Fruit fly (Drosophila melanogaster) whole organism, embryonic: ENCODE results near the gene CCT3.

Experiments used
- Atf3 ChIP-seq: fragments of 200-800 bp; sonication (Bioruptor generic); optimal IDR thresholded peaks from 3 replicates; lab custom pipeline; 2016; ENCODE audit warnings: missing biosample characterization, missing genetic modification characterization
- BtbVII ChIP-seq: fragments of 200-800 bp; sonication (Bioruptor generic); optimal IDR thresholded peaks from 3 replicates; lab custom pipeline; 2017; ENCODE audit warnings: missing biosample characterization, mild to moderate bottlenecking, missing genetic modification characterization
- CG10267 ChIP-seq: fragments of 200-800 bp; sonication (Bioruptor generic); optimal IDR thresholded peaks from 2 replicates; lab custom pipeline; 2018; ENCODE audit warnings: missing biosample characterization, mild to moderate bottlenecking, missing genetic modification characterization, moderate library complexity
- CG10543 ChIP-seq: fragments of 200-800 bp; sonication (Bioruptor generic); optimal IDR thresholded peaks from 3 replicates; lab custom pipeline; 2017; ENCODE audit warnings: missing biosample characterization, mild to moderate bottlenecking, missing genetic modification characterization, moderate library complexity
- CG11504 ChIP-seq: fragments of 200-800 bp; sonication (Bioruptor generic); optimal IDR thresholded peaks from 3 replicates; lab custom pipeline; 2019; ENCODE audit warnings: missing biosample characterization, mild to moderate bottlenecking, missing genetic modification characterization, moderate library complexity
- CG13296 ChIP-seq: fragments of 200-800 bp; sonication (Bioruptor generic); optimal IDR thresholded peaks from 3 replicates; lab custom pipeline; 2018; ENCODE audit warnings: missing biosample characterization, mild to moderate bottlenecking, missing genetic modification characterization
- CG15073 ChIP-seq: fragments of 200-800 bp; sonication (Bioruptor generic); optimal IDR thresholded peaks from 2 replicates; lab custom pipeline; 2016; ENCODE audit warnings: missing biosample characterization, missing genetic modification characterization
- CG1529 ChIP-seq: fragments of 200-800 bp; sonication (Bioruptor generic); optimal IDR thresholded peaks from 3 replicates; lab custom pipeline; 2018; ENCODE audit warnings: missing biosample characterization, missing genetic modification characterization
- CG15479 ChIP-seq: fragments of 200-800 bp; sonication (Bioruptor generic); optimal IDR thresholded peaks from 3 replicates; lab custom pipeline; 2019; ENCODE audit warnings: missing biosample characterization, mild to moderate bottlenecking, missing genetic modification characterization, moderate library complexity
- CG15514 ChIP-seq: fragments of 200-800 bp; sonication (Bioruptor generic); optimal IDR thresholded peaks from 3 replicates; lab custom pipeline; 2017; ENCODE audit warnings: missing biosample characterization, missing genetic modification characterization, mild to moderate bottlenecking, moderate library complexity, missing genetic modification reagents
- CG2129 ChIP-seq: fragments of 200-800 bp; sonication (Bioruptor generic); IDR thresholded peaks from 2 replicates; pipeline ENCODE4 v1.3.6; 2022; ENCODE audit warnings: missing biosample characterization, missing genetic modification characterization; ENCODE audit not compliant: partially characterized antibody
- CG32532 ChIP-seq: fragments of 200-800 bp; sonication (Bioruptor generic); IDR thresholded peaks from 2 replicates; pipeline ENCODE4 v1.3.6; 2022; ENCODE audit warnings: missing biosample characterization, missing genetic modification characterization
- CG3407 ChIP-seq: fragments of 200-800 bp; sonication (Bioruptor generic); optimal IDR thresholded peaks from 2 replicates; lab custom pipeline; 2018; ENCODE audit warnings: missing biosample characterization, mild to moderate bottlenecking, missing genetic modification characterization
- CG3995 ChIP-seq: fragments of 200-800 bp; sonication (Bioruptor generic); optimal IDR thresholded peaks from 3 replicates; lab custom pipeline; 2016; ENCODE audit warnings: missing biosample characterization, missing genetic modification characterization
- CG5245 ChIP-seq: fragments of 200-800 bp; sonication (Bioruptor generic); optimal IDR thresholded peaks from 3 replicates; lab custom pipeline; 2016; ENCODE audit warnings: missing biosample characterization, missing genetic modification characterization
- CG6791 ChIP-seq: fragments of 200-800 bp; sonication (Bioruptor generic); IDR thresholded peaks from 3 replicates; pipeline ENCODE4 v1.3.6; 2022; ENCODE audit warnings: missing biosample characterization, missing genetic modification characterization; ENCODE audit not compliant: partially characterized antibody
- CkIIα-i1 ChIP-seq: fragments of 200-800 bp; sonication (Bioruptor generic); IDR thresholded peaks from 2 replicates; pipeline ENCODE4 v1.3.6; 2022; ENCODE audit warnings: missing biosample characterization, missing genetic modification characterization
- Dll ChIP-seq: fragments of 200-800 bp; sonication (Bioruptor generic); IDR thresholded peaks from 4 replicates; pipeline ENCODE4 v1.3.6; 2022; ENCODE audit warnings: missing biosample characterization, missing genetic modification characterization; ENCODE audit not compliant: partially characterized antibody
- Drgx ChIP-seq: fragments of 200-800 bp; sonication (Bioruptor generic); IDR thresholded peaks from 2 replicates; pipeline ENCODE4 v1.3.6; 2022; ENCODE audit warnings: missing biosample characterization, missing genetic modification characterization
- HHEX ChIP-seq: fragments of 200-800 bp; sonication (Bioruptor generic); optimal IDR thresholded peaks from 3 replicates; lab custom pipeline; 2017; ENCODE audit warnings: missing biosample characterization, mild to moderate bottlenecking, missing genetic modification characterization, missing genetic modification reagents
- Hand ChIP-seq: fragments of 200-800 bp; sonication (Bioruptor generic); optimal IDR thresholded peaks from 2 replicates; lab custom pipeline; 2017; ENCODE audit warnings: mild to moderate bottlenecking, missing biosample characterization, missing genetic modification reagents, missing genetic modification characterization
- HmgD ChIP-seq: fragments of 200-800 bp; sonication (Bioruptor generic); optimal IDR thresholded peaks from 3 replicates; lab custom pipeline; 2016; ENCODE audit warnings: missing biosample characterization, missing genetic modification characterization
- Hmr ChIP-seq: fragments of 200-800 bp; sonication (Bioruptor generic); optimal IDR thresholded peaks from 3 replicates; lab custom pipeline; 2017; ENCODE audit warnings: mild to moderate bottlenecking, missing biosample characterization, missing genetic modification reagents, missing genetic modification characterization
- Hr39 ChIP-seq: fragments of >200 bp; optimal IDR thresholded peaks from 2 replicates; lab custom pipeline; 2017
- Kr ChIP-seq: fragments of 200-800 bp; sonication (Bioruptor generic); optimal IDR thresholded peaks from 2 replicates; lab custom pipeline; 2017; ENCODE audit warnings: missing biosample characterization, mild to moderate bottlenecking, missing genetic modification characterization
- Mad ChIP-seq: fragments of 200-800 bp; sonication (Bioruptor generic); optimal IDR thresholded peaks from 2 replicates; lab custom pipeline; 2016; ENCODE audit warnings: missing biosample characterization, missing genetic modification characterization
- NFAT ChIP-seq: fragments of 200-800 bp; sonication (Bioruptor generic); IDR thresholded peaks from 2 replicates; pipeline ENCODE4 v1.3.6; 2022; ENCODE audit warnings: missing biosample characterization, missing genetic modification characterization
- Neu2 ChIP-seq: fragments of 200-800 bp; sonication (Bioruptor generic); optimal IDR thresholded peaks from 3 replicates; lab custom pipeline; 2016; ENCODE audit warnings: missing biosample characterization, missing genetic modification characterization, borderline replicate concordance
- Nf-YC ChIP-seq: fragments of 200-800 bp; optimal IDR thresholded peaks from 3 replicates; lab custom pipeline; 2019; ENCODE audit warnings: missing biosample characterization, mild to moderate bottlenecking, missing genetic modification characterization, moderate library complexity
- Sin3A ChIP-seq: fragments of >200 bp; optimal IDR thresholded peaks from 2 replicates; lab custom pipeline; 2018
- Tbp ChIP-seq: fragments of >200 bp; optimal IDR thresholded peaks from 2 replicates; lab custom pipeline; 2018; ENCODE audit warnings: missing biosample characterization, missing genetic modification characterization
- Xrp1 ChIP-seq: fragments of 200-800 bp; sonication (Bioruptor generic); IDR thresholded peaks from 2 replicates; pipeline ENCODE4 v1.3.6; 2022; ENCODE audit warnings: missing biosample characterization, missing genetic modification characterization
- YL-1 ChIP-seq: fragments of 200-800 bp; sonication (Bioruptor generic); optimal IDR thresholded peaks from 3 replicates; lab custom pipeline; 2017; ENCODE audit warnings: missing biosample characterization, mild to moderate bottlenecking, missing genetic modification characterization
- al ChIP-seq: fragments of 200-800 bp; sonication (Bioruptor generic); IDR thresholded peaks from 2 replicates; pipeline ENCODE4 v1.3.6; 2022; ENCODE audit warnings: missing biosample characterization, missing genetic modification characterization
- aop ChIP-seq: fragments of 200-800 bp; sonication (Bioruptor generic); IDR thresholded peaks from 2 replicates; pipeline ENCODE4 v1.3.6; 2022; ENCODE audit warnings: missing biosample characterization, missing genetic modification characterization
- ara ChIP-seq: fragments of 200-800 bp; sonication (Bioruptor generic); IDR thresholded peaks from 2 replicates; pipeline ENCODE4 v1.3.6; 2022; ENCODE audit warnings: missing biosample characterization, missing genetic modification characterization
- br ChIP-seq: fragments of >200 bp; optimal IDR thresholded peaks from 2 replicates; lab custom pipeline; 2017
- en ChIP-seq: fragments of 200-800 bp; sonication (Bioruptor generic); optimal IDR thresholded peaks from 2 replicates; lab custom pipeline; 2016; ENCODE audit warnings: missing biosample characterization, missing genetic modification characterization
- insv ChIP-seq, 2 experiments: fragments of 200-800 bp; sonication (Bioruptor generic); optimal IDR thresholded peaks; 3 replicates each; lab custom pipeline; 2016 to 2018; ENCODE audit warnings: missing biosample characterization in 2 of 2, missing genetic modification characterization in 2 of 2
- kah ChIP-seq: fragments of 200-800 bp; sonication (Bioruptor generic); optimal IDR thresholded peaks from 2 replicates; lab custom pipeline; 2018; ENCODE audit warnings: missing biosample characterization, mild to moderate bottlenecking, missing genetic modification characterization
- knrl ChIP-seq: fragments of 200-800 bp; sonication (Bioruptor generic); IDR thresholded peaks from 3 replicates; pipeline ENCODE4 v1.3.6; 2022; ENCODE audit warnings: missing biosample characterization, missing genetic modification characterization; ENCODE audit not compliant: partially characterized antibody
- lola ChIP-seq, 3 experiments: fragments of >200 bp in 2 of 3; fragments of 200-800 bp in 1 of 3; sonication (Bioruptor generic) in 1 of 3; optimal IDR thresholded peaks; 2 replicates each; lab custom pipeline; 2017 to 2019; ENCODE audit warnings: missing biosample characterization in 3 of 3, missing genetic modification characterization in 3 of 3, mild to moderate bottlenecking in 1 of 3, moderate library complexity in 1 of 3
- nau ChIP-seq: fragments of 200-800 bp; sonication (Bioruptor generic); optimal IDR thresholded peaks from 3 replicates; lab custom pipeline; 2017; ENCODE audit warnings: missing biosample characterization, mild to moderate bottlenecking, missing genetic modification characterization, missing genetic modification reagents
- pfk ChIP-seq: fragments of 200-800 bp; sonication (Bioruptor generic); optimal IDR thresholded peaks from 2 replicates; lab custom pipeline; 2018; ENCODE audit warnings: missing biosample characterization, mild to moderate bottlenecking, missing genetic modification characterization, moderate library complexity
- salm ChIP-seq: fragments of 200-800 bp; sonication (Bioruptor generic); optimal IDR thresholded peaks from 2 replicates; lab custom pipeline; 2018; ENCODE audit warnings: missing biosample characterization, mild to moderate bottlenecking, missing genetic modification characterization
- stc ChIP-seq: fragments of 200-800 bp; sonication (Bioruptor generic); IDR thresholded peaks from 2 replicates; pipeline ENCODE4 v1.3.6; 2022; ENCODE audit warnings: missing biosample characterization, missing genetic modification characterization
- stwl ChIP-seq: fragments of 200-800 bp; sonication (Bioruptor generic); optimal IDR thresholded peaks from 3 replicates; lab custom pipeline; 2018; ENCODE audit warnings: missing biosample characterization, mild to moderate bottlenecking, missing genetic modification characterization, moderate library complexity
- unc-4 ChIP-seq: fragments of 200-800 bp; sonication (Bioruptor generic); IDR thresholded peaks from 2 replicates; pipeline ENCODE4 v1.3.6; 2022; ENCODE audit warnings: missing biosample characterization, missing genetic modification characterization; ENCODE audit not compliant: partially characterized antibody
- usp ChIP-seq: fragments of >200 bp; optimal IDR thresholded peaks from 2 replicates; lab custom pipeline; 2017; ENCODE audit warnings: missing biosample characterization, missing genetic modification characterization
- zen ChIP-seq: fragments of 200-800 bp; sonication (Bioruptor generic); optimal IDR thresholded peaks from 3 replicates; lab custom pipeline; 2018; ENCODE audit warnings: missing biosample characterization, mild to moderate bottlenecking, missing genetic modification characterization, moderate library complexity

The CCT3 gene

dm6 chr3R:16624750-16625549 lies 22.5 kb upstream of the CCT3 start, which contains the start of gene Fas1 (continued):
- peak; percentile 76 for TF ChIP-seq CG6791 (GFP tag; lab: Robert Waterston, UW)
- peak; percentile 29; the same call in 1 of the 2 replicates for TF ChIP-seq Drgx (GFP tag; lab: Robert Waterston, UW)
- TF ChIP-seq CG32532 (GFP tag; lab: Robert Waterston, UW): no peak
- TF ChIP-seq CG11504: no peak
- TF ChIP-seq salm: no peak
- peak; percentile 74 for TF ChIP-seq unc-4 (GFP tag; lab: Robert Waterston, UW)
- TF ChIP-seq Tbp (GFP tag; lab: Kevin White, UChicago): no peak
- TF ChIP-seq ara (GFP tag; lab: Robert Waterston, UW): no peak
- TF ChIP-seq insv (GFP tag; optimal IDR thresholded peaks at IDR 0.05; lab: Kevin White, UChicago): no peak
- peak; percentile 69 for TF ChIP-seq Dll (GFP tag; lab: Robert Waterston, UW)
- no peak for TF ChIP-seq CkIIα-i1 (GFP tag; lab: Robert Waterston, UW)
- TF ChIP-seq Nf-YC (tag; lab: Kevin White, UChicago): no peak
- no peak for TF ChIP-seq BtbVII (GFP tag; lab: Kevin White, UChicago)
- no peak for TF ChIP-seq HHEX (GFP tag; lab: Kevin White, UChicago)
- TF ChIP-seq Atf3 (GFP tag; lab: Kevin White, UChicago): no peak
- peak; percentile 41 for TF ChIP-seq Hmr (GFP tag; lab: Kevin White, UChicago)
- TF ChIP-seq CG1529 (GFP tag; lab: Kevin White, UChicago): no peak
- TF ChIP-seq lola (GFP tag; optimal IDR thresholded peaks at IDR 0.05; lab: Kevin White, UChicago): peak in 1 of 3 experiments; percentile 13
- TF ChIP-seq CG15073: no peak
- no peak for TF ChIP-seq Kr (GFP tag; lab: Kevin White, UChicago)
- TF ChIP-seq nau: no peak
- peak; percentile 42; the same call in 1 of the 2 replicates for TF ChIP-seq NFAT (GFP tag; lab: Robert Waterston, UW)
- TF ChIP-seq pfk (GFP tag; lab: Kevin White, UChicago): no peak
- peak; percentile 22 for TF ChIP-seq zen (tag; lab: Kevin White, UChicago)
- TF ChIP-seq aop (GFP tag; lab: Robert Waterston, UW): no peak
- no peak for TF ChIP-seq Xrp1
- TF ChIP-seq en: no peak
- no peak for TF ChIP-seq Mad (GFP tag; lab: Kevin White, UChicago)
- TF ChIP-seq Hr39: no peak
- TF ChIP-seq CG13296 (GFP tag; lab: Kevin White, UChicago): peak; percentile 16
- TF ChIP-seq YL-1 (GFP tag; lab: Kevin White, UChicago): peak; percentile 72
- TF ChIP-seq HmgD (GFP tag; lab: Kevin White, UChicago): no peak
- no peak for TF ChIP-seq CG5245
- TF ChIP-seq al (GFP tag; lab: Robert Waterston, UW): no peak
- peak; percentile 89 for TF ChIP-seq stwl (tag; lab: Kevin White, UChicago)
- TF ChIP-seq br: no peak
- no peak for TF ChIP-seq kah (GFP tag; lab: Kevin White, UChicago)
- TF ChIP-seq CG15514 (GFP tag; lab: Kevin White, UChicago): peak; percentile 41
- TF ChIP-seq Neu2 (GFP tag; lab: Kevin White, UChicago): no peak
- TF ChIP-seq CG10267 (tag; lab: Kevin White, UChicago): peak; percentile 64
- peak; percentile 52; the same call in 1 of the 3 replicates for TF ChIP-seq knrl (GFP tag; lab: Robert Waterston, UW)
- TF ChIP-seq CG10543 (GFP tag; lab: Kevin White, UChicago): peak; percentile 26
- peak; percentile 49 for TF ChIP-seq CG2129 (GFP tag; lab: Robert Waterston, UW)
- no peak for TF ChIP-seq CG15479 (GFP tag; lab: Kevin White, UChicago)
- TF ChIP-seq CG3995: peak; percentile 54
- TF ChIP-seq Hand (GFP tag; lab: Kevin White, UChicago): no peak
- TF ChIP-seq stc (GFP tag; lab: Robert Waterston, UW): peak; percentile 9; the same call in 1 of the 2 replicates
- TF ChIP-seq usp: no peak
- TF ChIP-seq Sin3A: peak; percentile 50
- no peak for TF ChIP-seq CG3407 (GFP tag; lab: Kevin White, UChicago)
